Worm (Caenorhabditis elegans) whole organism, L1 larva: Measurements from ENCODE around the gene igeg-1.

Experiments
- ces-1 ChIP-seq: fragments of 150-350 bp; optimal IDR thresholded peaks from 2 replicates; lab custom pipeline; 2014; ENCODE audit warnings: missing biosample characterization, missing genetic modification reagents, missing genetic modification characterization
- efl-3 ChIP-seq: fragments of 200-800 bp; sonication (Bioruptor generic); optimal IDR thresholded peaks from 2 replicates; lab custom pipeline; 2018; ENCODE audit warnings: mild to moderate bottlenecking, missing genetic modification characterization, missing compliant biosample characterization
- egl-27 ChIP-seq, 2 experiments: fragments of 150-350 bp in 1 of 2; sonication (generic microtip); optimal IDR thresholded peaks; 3 replicates each; lab custom pipeline; 2017 to 2018; ENCODE audit warnings: missing biosample characterization in 2 of 2, missing genetic modification characterization in 2 of 2, missing genetic modification reagents in 2 of 2
- fkh-10 ChIP-seq: sonication (generic microtip); optimal IDR thresholded peaks from 2 replicates; lab custom pipeline; 2017; ENCODE audit warnings: missing biosample characterization, missing genetic modification reagents, missing genetic modification characterization
- hlh-17 ChIP-seq: fragments of 200-800 bp; sonication (Bioruptor generic); optimal IDR thresholded peaks from 2 replicates; lab custom pipeline; 2018; ENCODE audit warnings: missing genetic modification characterization, mild to moderate bottlenecking, missing compliant biosample characterization, moderate library complexity, borderline replicate concordance
- mep-1 ChIP-seq: fragments of 150-350 bp; optimal IDR thresholded peaks from 2 replicates; lab custom pipeline; 2014; ENCODE audit warnings: missing biosample characterization, missing genetic modification characterization
- nhr-76 ChIP-seq: sonication (generic microtip); optimal IDR thresholded peaks from 2 replicates; lab custom pipeline; 2017; ENCODE audit warnings: missing biosample characterization, missing genetic modification characterization
- nhr-84 ChIP-seq: sonication (generic microtip); optimal IDR thresholded peaks from 2 replicates; lab custom pipeline; 2017; ENCODE audit warnings: missing biosample characterization, missing genetic modification characterization
- snpc-4 ChIP-seq: fragments of 150-350 bp; optimal IDR thresholded peaks from 2 replicates; lab custom pipeline; 2014; ENCODE audit warnings: missing biosample characterization, missing genetic modification characterization
- tbx-2 ChIP-seq: sonication (generic microtip); optimal IDR thresholded peaks from 2 replicates; lab custom pipeline; 2016; ENCODE audit warnings: missing genetic modification characterization, missing compliant biosample characterization

DNA sequence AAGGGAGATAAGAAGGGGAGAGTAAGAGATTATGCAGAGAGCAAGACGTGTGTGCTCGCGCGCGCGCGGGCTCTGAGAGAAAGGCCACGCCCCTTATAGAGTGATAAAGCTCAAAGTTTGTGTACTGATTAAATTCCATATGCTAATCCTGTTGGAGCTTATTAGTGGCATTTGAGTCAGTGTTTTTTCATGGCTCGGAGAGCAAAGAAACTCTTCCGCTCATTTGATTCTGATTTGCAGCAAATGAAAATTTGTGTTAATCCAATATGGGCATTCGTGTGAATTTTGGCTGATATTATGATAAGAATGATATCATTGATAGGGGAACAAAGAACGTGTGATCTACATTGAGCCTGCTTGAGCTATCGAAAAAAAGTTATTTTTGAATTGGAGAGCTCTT is 51.1 kb downstream of the igeg-1 start:
- TF ChIP-seq snpc-4 (tag; lab: Kevin White, UChicago) (no peak), hlh-17 (GFP tag; lab: Kevin White, UChicago) (no peak), ces-1 (GFP tag; lab: Kevin White, UChicago) (no peak), efl-3 (GFP tag; lab: Kevin White, UChicago) (no peak), egl-27 (tag; optimal IDR thresholded peaks at IDR 0.05; lab: Kevin White, UChicago) (no peak), tbx-2 (tag; lab: Kevin White, UChicago) (no peak), nhr-84 (no peak), mep-1 (tag; lab: Kevin White, UChicago) (no peak), nhr-76 (no peak), fkh-10 (GFP tag; lab: Kevin White, UChicago) (peak; percentile 11)
